Fruit fly (Drosophila melanogaster): Measurements from ENCODE around the gene Elp1.

Elp1 gene

dm6 chr3R:11661712-11662111 is 10.9 kb downstream of the Elp1 start (continued):
- TF ChIP-seq pum (GFP tag; optimal IDR thresholded peaks at IDR 0.05) (no peak), CG8388 (GFP tag; optimal IDR thresholded peaks at IDR 0.05) (no peak), ind (GFP tag; optimal IDR thresholded peaks at IDR 0.05) (peak; percentile 27), CG14965 (GFP tag; optimal IDR thresholded peaks at IDR 0.05; ENCODE audit: borderline replicate concordance) (no peak), CG12219 (GFP tag; optimal IDR thresholded peaks at IDR 0.05) (peak; percentile 57), inv (GFP tag; IDR thresholded peaks at IDR 0.05; ENCODE audit: partially characterized antibody) (no peak), Stat92E (GFP tag; optimal IDR thresholded peaks at IDR 0.05) (no peak), Dip3 (GFP tag; optimal IDR thresholded peaks at IDR 0.05) (no peak), CG17802 (tag; optimal IDR thresholded peaks at IDR 0.05) (no peak), Xbp1 (GFP tag; optimal IDR thresholded peaks at IDR 0.05) (peak; percentile 27), CTCF (GFP tag; optimal IDR thresholded peaks at IDR 0.05) (peak; percentile 10), CG2712 (tag; optimal IDR thresholded peaks at IDR 0.05) (peak; percentile 64), Rx (GFP tag; IDR thresholded peaks at IDR 0.05) (no peak), kay (GFP tag; optimal IDR thresholded peaks at IDR 0.05) (no peak), aop (GFP tag; IDR thresholded peaks at IDR 0.05) (no peak), bbx (GFP tag; IDR thresholded peaks at IDR 0.05; ENCODE audit: partially characterized antibody) (no peak), sr (GFP tag; IDR thresholded peaks at IDR 0.05) (0 out of 3 replicates have a peak, but pooled peaks have one; percentile 4), Six4 (GFP tag; optimal IDR thresholded peaks at IDR 0.05) (no peak), Gsc (GFP tag; IDR thresholded peaks at IDR 0.05) (no peak), Hr78 (GFP tag; optimal IDR thresholded peaks at IDR 0.05) (peak in 1 of 2 experiments; percentile 27), CG8281 (tag; optimal IDR thresholded peaks at IDR 0.05) (no peak), Hr39 (optimal IDR thresholded peaks at IDR 0.05) (no peak), CG14860 (GFP tag; IDR thresholded peaks at IDR 0.05; ENCODE audit: partially characterized antibody) (no peak), CG12236 (GFP tag; optimal IDR thresholded peaks at IDR 0.05) (no peak), chif (GFP tag; optimal IDR thresholded peaks at IDR 0.05) (peak in 1 of 2 experiments; percentile 21), CG2202 (tag; optimal IDR thresholded peaks at IDR 0.05) (no peak), CG34422 (GFP tag; IDR thresholded peaks at IDR 0.05) (no peak), org-1 (GFP tag; optimal IDR thresholded peaks at IDR 0.05) (no peak), nerfin-2 (GFP tag; IDR thresholded peaks at IDR 0.05; ENCODE audit: partially characterized antibody) (no peak), Tbp (GFP tag; optimal IDR thresholded peaks at IDR 0.05) (no peak), hkb (optimal IDR thresholded peaks at IDR 0.05) (no peak), hkb (GFP tag; IDR thresholded peaks at IDR 0.05) (peak; percentile 64), corto (GFP tag; optimal IDR thresholded peaks at IDR 0.05) (no peak), dm (GFP tag; optimal IDR thresholded peaks at IDR 0.05) (no peak), CG13123 (GFP tag; optimal IDR thresholded peaks at IDR 0.05) (no peak), CG13296 (GFP tag; optimal IDR thresholded peaks at IDR 0.05) (peak; percentile 51), luna (GFP tag; optimal IDR thresholded peaks at IDR 0.05) (no peak), pnt (GFP tag; optimal IDR thresholded peaks at IDR 0.05) (no peak), Doc2 (GFP tag; IDR thresholded peaks at IDR 0.05) (no peak), kah (GFP tag; optimal IDR thresholded peaks at IDR 0.05) (peak; percentile 56), CG12942 (GFP tag; optimal IDR thresholded peaks at IDR 0.05) (no peak), CG11093 (GFP tag; IDR thresholded peaks at IDR 0.05) (no peak), CG12299 (tag; optimal IDR thresholded peaks at IDR 0.05) (no peak), CG32772 (GFP tag; IDR thresholded peaks at IDR 0.05) (no peak), bowl (GFP tag; IDR thresholded peaks at IDR 0.05) (peak; percentile 28; the same call in 1 of the 2 replicates), sim (GFP tag; IDR thresholded peaks at IDR 0.05) (0 out of 2 replicates have a peak, but pooled peaks have one; percentile 9), psq (GFP tag; optimal IDR thresholded peaks at IDR 0.05) (no peak), chm (GFP tag; IDR thresholded peaks at IDR 0.05) (no peak), fru (optimal IDR thresholded peaks at IDR 0.05) (no peak), btn (GFP tag; optimal IDR thresholded peaks at IDR 0.05) (no peak), ase (GFP tag; IDR thresholded peaks at IDR 0.05) (peak; percentile 48; the same call in 1 of the 3 replicates), peb (GFP tag; IDR thresholded peaks at IDR 0.05) (no peak), crol (GFP tag; IDR thresholded peaks at IDR 0.05) (peak; percentile 35)
